Worm (Caenorhabditis elegans) whole organism, late embryonic: ENCODE data around the gene Y104H12D.2.

Source experiments
- C08G9.2 ChIP-seq: sonication (generic microtip); optimal IDR thresholded peaks from 2 replicates; lab custom pipeline; 2016; ENCODE audit warnings: mild to moderate bottlenecking, missing genetic modification characterization, moderate library complexity, missing compliant biosample characterization
- ama-1 ChIP-seq: fragments of 150-350 bp; optimal IDR thresholded peaks from 2 replicates; lab custom pipeline; 2014
- ceh-19 ChIP-seq: fragments of 200-800 bp; sonication (Bioruptor generic); optimal IDR thresholded peaks from 2 replicates; lab custom pipeline; 2018; ENCODE audit warnings: mild to moderate bottlenecking, missing genetic modification characterization, missing compliant biosample characterization
- ceh-22 ChIP-seq: sonication (generic microtip); optimal IDR thresholded peaks from 2 replicates; lab custom pipeline; 2017; ENCODE audit warnings: missing biosample characterization, missing genetic modification characterization
- ceh-24 ChIP-seq: sonication (generic microtip); optimal IDR thresholded peaks from 2 replicates; lab custom pipeline; 2016; ENCODE audit warnings: mild to moderate bottlenecking, missing genetic modification characterization, missing compliant biosample characterization
- ceh-30 ChIP-seq: fragments of 150-350 bp; optimal IDR thresholded peaks from 2 replicates; lab custom pipeline; 2014; ENCODE audit warnings: missing biosample characterization, missing genetic modification characterization
- ceh-31 ChIP-seq: sonication (generic microtip); optimal IDR thresholded peaks from 2 replicates; lab custom pipeline; 2016; ENCODE audit warnings: missing genetic modification characterization, missing compliant biosample characterization
- ceh-34 ChIP-seq: sonication (generic microtip); optimal IDR thresholded peaks from 2 replicates; lab custom pipeline; 2016; ENCODE audit warnings: mild to moderate bottlenecking, missing genetic modification characterization, missing compliant biosample characterization
- ceh-45 ChIP-seq: fragments of 200-800 bp; sonication (Bioruptor generic); IDR thresholded peaks from 2 replicates; pipeline ENCODE4 v1.3.6; 2022; ENCODE audit warnings: missing genetic modification reagents, missing genetic modification characterization, missing compliant biosample characterization
- ceh-9 ChIP-seq: sonication (generic microtip); optimal IDR thresholded peaks from 2 replicates; lab custom pipeline; 2016; ENCODE audit warnings: mild to moderate bottlenecking, missing genetic modification characterization, inconsistent platforms, missing compliant biosample characterization
- che-1 ChIP-seq: sonication (generic microtip); optimal IDR thresholded peaks from 2 replicates; lab custom pipeline; 2016; ENCODE audit warnings: mild to moderate bottlenecking, missing genetic modification characterization, missing compliant biosample characterization
- elt-2 ChIP-seq: sonication (generic microtip); optimal IDR thresholded peaks from 2 replicates; lab custom pipeline; 2016; ENCODE audit warnings: missing genetic modification reagents, missing genetic modification characterization, missing compliant biosample characterization
- ets-4 ChIP-seq: sonication (generic microtip); optimal IDR thresholded peaks from 2 replicates; lab custom pipeline; 2016; ENCODE audit warnings: missing genetic modification characterization, missing compliant biosample characterization
- fax-1 ChIP-seq: sonication (generic microtip); optimal IDR thresholded peaks from 2 replicates; lab custom pipeline; 2016; ENCODE audit warnings: missing genotype, missing genetic modification characterization, missing compliant biosample characterization
- fkh-6 ChIP-seq: sonication (generic microtip); optimal IDR thresholded peaks from 2 replicates; lab custom pipeline; 2016; ENCODE audit warnings: missing genetic modification characterization, missing compliant biosample characterization
- hlh-15 ChIP-seq: sonication (generic microtip); optimal IDR thresholded peaks from 2 replicates; lab custom pipeline; 2016; ENCODE audit warnings: missing genetic modification characterization, missing compliant biosample characterization
- hlh-6 ChIP-seq: sonication (generic microtip); optimal IDR thresholded peaks from 2 replicates; lab custom pipeline; 2016; ENCODE audit warnings: missing genotype, missing genetic modification characterization, missing compliant biosample characterization
- hlh-8 ChIP-seq: sonication (generic microtip); optimal IDR thresholded peaks from 2 replicates; lab custom pipeline; 2016; ENCODE audit warnings: missing genotype, missing genetic modification characterization, missing compliant biosample characterization
- lin-11 ChIP-seq: fragments of 200-800 bp; sonication (Bioruptor generic); optimal IDR thresholded peaks from 2 replicates; lab custom pipeline; 2018; ENCODE audit warnings: mild to moderate bottlenecking, missing genetic modification characterization, missing compliant biosample characterization
- nfya-1 ChIP-seq: sonication (generic microtip); optimal IDR thresholded peaks from 2 replicates; lab custom pipeline; 2017; ENCODE audit warnings: missing genetic modification characterization, mild to moderate bottlenecking, missing compliant biosample characterization, antibody characterized with exemption, moderate library complexity
- nhr-11 ChIP-seq: fragments of 150-350 bp; optimal IDR thresholded peaks from 2 replicates; lab custom pipeline; 2014; ENCODE audit warnings: missing biosample characterization, missing genetic modification characterization
- npax-4 ChIP-seq: sonication (generic microtip); optimal IDR thresholded peaks from 2 replicates; lab custom pipeline; 2016; ENCODE audit warnings: missing genetic modification characterization, missing compliant biosample characterization
- odd-2 ChIP-seq: sonication (generic microtip); optimal IDR thresholded peaks from 2 replicates; lab custom pipeline; 2017; ENCODE audit warnings: antibody characterized with exemption, mild to moderate bottlenecking, missing genetic modification characterization, missing compliant biosample characterization
- pag-3 ChIP-seq: sonication (generic microtip); optimal IDR thresholded peaks from 2 replicates; lab custom pipeline; 2016; ENCODE audit warnings: missing compliant biosample characterization, missing genetic modification characterization, borderline replicate concordance
- pat-9 ChIP-seq: fragments of 200-800 bp; sonication (Bioruptor generic); optimal IDR thresholded peaks from 2 replicates; lab custom pipeline; 2018; ENCODE audit warnings: mild to moderate bottlenecking, missing genetic modification characterization, moderate library complexity, missing compliant biosample characterization
- pqm-1 ChIP-seq: sonication (generic microtip); optimal IDR thresholded peaks from 2 replicates; lab custom pipeline; 2016; ENCODE audit warnings: missing genetic modification characterization, missing compliant biosample characterization
- pros-1 ChIP-seq: fragments of 150-350 bp; optimal IDR thresholded peaks from 2 replicates; lab custom pipeline; 2014; ENCODE audit warnings: missing biosample characterization, missing genetic modification reagents, missing genetic modification characterization
- ref-2 ChIP-seq: sonication (generic microtip); optimal IDR thresholded peaks from 2 replicates; lab custom pipeline; 2016; ENCODE audit warnings: missing genetic modification characterization, missing compliant biosample characterization
- sdc-2 ChIP-seq: sonication (generic microtip); optimal IDR thresholded peaks from 2 replicates; lab custom pipeline; 2016; ENCODE audit warnings: missing genotype, missing genetic modification characterization, missing compliant biosample characterization
- tbx-2 ChIP-seq: sonication (generic microtip); optimal IDR thresholded peaks from 2 replicates; lab custom pipeline; 2016; ENCODE audit warnings: missing genetic modification characterization, missing compliant biosample characterization
- unc-3 ChIP-seq, 2 experiments: fragments of 200-800 bp in 1 of 2; sonication (Bioruptor generic) in 1 of 2; sonication (generic microtip) in 1 of 2; conservative IDR thresholded peaks in 1 of 2; optimal IDR thresholded peaks in 1 of 2; 2 replicates each; pipeline versions ENCODE4 v1.3.6 to Lab custom; 2016 to 2022; ENCODE audit warnings: missing compliant biosample characterization in 2 of 2, missing genetic modification characterization in 2 of 2, missing genetic modification reagents in 1 of 2
- unc-42 ChIP-seq: sonication (generic microtip); optimal IDR thresholded peaks from 2 replicates; lab custom pipeline; 2016; ENCODE audit warnings: missing genotype, missing genetic modification characterization, missing compliant biosample characterization
- zip-5 ChIP-seq: sonication (generic microtip); optimal IDR thresholded peaks from 2 replicates; lab custom pipeline; 2016; ENCODE audit warnings: missing genetic modification characterization, missing compliant biosample characterization
- ztf-16 ChIP-seq: sonication (generic microtip); optimal IDR thresholded peaks from 2 replicates; lab custom pipeline; 2017; ENCODE audit warnings: missing genetic modification characterization, missing compliant biosample characterization

Y104H12D.2 gene

DNA sequence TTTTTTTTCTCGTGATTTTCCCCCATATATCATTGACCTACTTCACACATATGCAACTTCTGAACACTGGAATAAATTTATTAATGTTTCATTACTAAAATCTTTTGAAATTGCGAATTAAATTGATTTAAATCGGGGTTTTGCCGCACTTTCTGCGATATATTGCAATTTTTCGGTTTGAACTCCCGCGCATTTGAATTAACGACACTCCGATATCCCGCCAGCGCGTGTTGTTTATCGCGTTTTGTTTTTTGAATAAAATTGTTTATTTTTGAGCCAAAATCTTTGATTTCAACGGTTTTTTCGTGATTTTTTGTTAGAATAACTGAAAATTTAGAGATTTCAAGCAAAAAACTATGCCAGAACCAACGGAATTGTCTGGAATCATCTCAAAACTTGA is at the start of gene Y104H12D.2:
Y104H12D.2 (plus strand) TSS at position 340 of the 400 bp plus-strand sequence.
- TF ChIP-seq nfya-1 (tag; lab: Kevin White, UChicago) (no peak), unc-42 (tag; lab: Kevin White, UChicago) (peak; percentile 32)

ce11 chrIV:1136658-1137057 is 41.2 kb upstream of the Y104H12D.2 start, which contains the start of gene C44B12.6:
Gene C44B12.6 (minus strand): TSS chrIV:1136758.
- TF ChIP-seq hlh-15 (tag; lab: Kevin White, UChicago): no peak
- TF ChIP-seq ceh-30 (tag; lab: Kevin White, UChicago): no peak
- no peak for TF ChIP-seq odd-2 (tag; lab: Kevin White, UChicago)
- TF ChIP-seq ceh-45: no peak
- TF ChIP-seq ceh-22 (tag; lab: Kevin White, UChicago): no peak
- TF ChIP-seq unc-42 (tag; lab: Kevin White, UChicago): no peak
- TF ChIP-seq fax-1 (tag; lab: Kevin White, UChicago): no peak
- no peak for TF ChIP-seq ets-4 (tag; lab: Kevin White, UChicago)
- TF ChIP-seq C08G9.2 (tag; lab: Kevin White, UChicago): no peak
- TF ChIP-seq ztf-16 (tag; lab: Kevin White, UChicago): no peak
- no peak for TF ChIP-seq ceh-24 (tag; lab: Kevin White, UChicago)
- TF ChIP-seq tbx-2: no peak
- no peak for TF ChIP-seq pros-1 (tag; lab: Kevin White, UChicago)
- TF ChIP-seq ceh-9 (tag; lab: Kevin White, UChicago): no peak
- TF ChIP-seq pag-3 (tag; lab: Kevin White, UChicago): no peak
- no peak for TF ChIP-seq sdc-2 (tag; lab: Kevin White, UChicago)
- no peak for TF ChIP-seq zip-5
- no peak for TF ChIP-seq lin-11 (tag; lab: Kevin White, UChicago)
- TF ChIP-seq ceh-31 (tag; lab: Kevin White, UChicago): no peak
- TF ChIP-seq, all 69 proteins: peak for 0

- peak; percentile 79 for TF ChIP-seq elt-2 (tag; lab: Kevin White, UChicago)
- TF ChIP-seq nhr-11 (tag; lab: Kevin White, UChicago): no peak
Observed at ce11 chrIV:1147594-1147993, 30.2 kb upstream of the Y104H12D.2 start.

DNA sequence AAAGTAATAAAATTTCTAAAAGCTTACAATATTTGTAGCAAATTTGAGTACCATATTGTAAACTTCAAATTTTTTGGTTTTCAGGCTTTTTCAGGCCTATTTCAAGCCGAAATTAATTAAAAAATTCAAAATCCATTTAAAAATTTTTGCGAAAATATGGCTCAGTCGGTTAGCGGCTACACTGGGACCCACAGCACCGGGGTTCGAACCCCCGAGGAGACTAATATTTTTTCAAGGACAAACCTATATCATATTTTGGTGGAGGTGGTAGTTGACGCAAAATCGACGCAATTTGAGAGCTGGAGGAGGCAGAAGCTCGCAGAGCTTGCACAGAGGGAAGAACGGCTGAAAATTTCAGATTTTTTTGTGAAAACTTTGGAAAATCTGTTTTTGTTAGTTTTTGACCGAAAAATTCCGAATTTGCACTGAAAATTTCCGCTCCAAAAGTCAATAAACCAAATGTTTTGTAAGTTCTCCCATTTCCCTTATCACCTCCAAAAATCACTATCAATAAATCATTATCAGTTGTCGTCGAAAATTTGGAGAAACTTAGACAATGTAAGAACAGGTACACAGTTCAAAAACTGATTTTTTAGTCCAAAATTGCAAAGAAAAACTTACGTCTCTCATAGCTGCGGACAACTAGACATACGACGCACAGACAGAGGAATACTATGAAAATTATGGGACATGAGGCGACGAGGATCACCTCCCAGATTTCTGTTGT is 29.2 kb upstream of the Y104H12D.2 start:
- TF ChIP-seq elt-2 (tag; lab: Kevin White, UChicago) (peak; percentile 61), hlh-6 (tag; lab: Kevin White, UChicago) (no peak)

DNA sequence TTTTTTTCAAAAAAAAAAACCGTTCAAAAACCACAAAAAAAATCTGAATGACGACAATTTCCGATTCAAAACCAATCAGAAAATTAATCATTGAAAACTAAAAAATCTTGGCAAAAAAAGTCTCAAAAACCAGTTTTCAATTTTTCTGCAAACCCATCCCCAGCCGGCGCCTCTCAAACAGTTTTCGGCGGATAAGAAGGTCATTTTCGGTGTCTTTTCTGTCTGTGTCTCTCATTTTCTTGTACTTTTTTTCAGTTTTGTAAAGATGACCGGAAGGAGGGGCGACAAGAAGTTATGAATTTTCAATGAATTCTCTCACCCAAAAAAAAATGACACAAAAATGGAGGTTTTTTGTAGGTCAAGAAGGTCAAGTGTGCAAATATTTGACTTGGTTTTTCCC is 22.6 kb upstream of the Y104H12D.2 start:
- TF ChIP-seq ref-2 (no peak), hlh-8 (tag; lab: Kevin White, UChicago) (no peak), pqm-1 (no peak), lin-11 (tag; lab: Kevin White, UChicago) (no peak), hlh-15 (tag; lab: Kevin White, UChicago) (no peak), odd-2 (tag; lab: Kevin White, UChicago) (no peak), fkh-6 (tag; lab: Kevin White, UChicago) (no peak)

ce11 chrIV:1157928-1158327 is 19.9 kb upstream of the Y104H12D.2 start, which contains the start of gene C50A2.3:
Gene C50A2.3 (minus strand): TSS chrIV:1158028.
- TF ChIP-seq npax-4 (tag; lab: Kevin White, UChicago) (no peak), pqm-1 (no peak), ceh-19 (GFP tag; lab: Kevin White, UChicago) (no peak), pat-9 (tag; lab: Kevin White, UChicago) (no peak), ama-1 (lab: Kevin White, UChicago) (no peak), sdc-2 (tag; lab: Kevin White, UChicago) (no peak), zip-5 (no peak), unc-3 (GFP tag; conservative IDR thresholded peaks at IDR 0.05; lab: Robert Waterston, UW) (no peak), unc-3 (tag; optimal IDR thresholded peaks at IDR 0.05; lab: Kevin White, UChicago) (no peak), che-1 (tag; lab: Kevin White, UChicago) (no peak), ets-4 (tag; lab: Kevin White, UChicago) (no peak), ceh-34 (tag; lab: Kevin White, UChicago) (no peak)
- TF ChIP-seq, all 69 proteins: peak for 0
